Worm (Caenorhabditis elegans) whole organism, L2 larva: ENCODE results near the gene C50E3.5.
A peak's percentile ranks its signal among the peaks of the same experiment; 100 is the strongest.

Experiments used
- C34F6.9 ChIP-seq: fragments of 150-350 bp; optimal IDR thresholded peaks from 2 replicates; lab custom pipeline; 2014; ENCODE audit warnings: missing biosample characterization, missing genetic modification characterization
- F13H6.1 ChIP-seq: sonication (generic microtip); optimal IDR thresholded peaks from 2 replicates; lab custom pipeline; 2016; ENCODE audit warnings: missing genetic modification characterization, missing compliant biosample characterization
- R02D3.7 ChIP-seq: fragments of 150-350 bp; optimal IDR thresholded peaks from 2 replicates; lab custom pipeline; 2014; ENCODE audit warnings: missing biosample characterization, missing genetic modification characterization
- Y55F3AM.14 ChIP-seq: fragments of 200-800 bp; sonication (Bioruptor generic); optimal IDR thresholded peaks from 2 replicates; lab custom pipeline; 2018; ENCODE audit warnings: mild to moderate bottlenecking, missing genetic modification characterization, missing compliant biosample characterization
- ZK546.5 ChIP-seq: sonication (generic microtip); optimal IDR thresholded peaks from 2 replicates; lab custom pipeline; 2017; ENCODE audit warnings: missing biosample characterization, missing genetic modification characterization
- aly-2 ChIP-seq: fragments of 150-350 bp; optimal IDR thresholded peaks from 2 replicates; lab custom pipeline; 2014; ENCODE audit warnings: missing biosample characterization, missing genetic modification characterization
- ama-1 ChIP-seq: fragments of 150-350 bp; optimal IDR thresholded peaks from 2 replicates; lab custom pipeline; 2018; ENCODE audit warnings: inconsistent platforms
- blmp-1 ChIP-seq: sonication (generic microtip); optimal IDR thresholded peaks from 2 replicates; lab custom pipeline; 2017; ENCODE audit warnings: missing genetic modification characterization, mild to moderate bottlenecking, missing compliant biosample characterization, antibody characterized with exemption, moderate library complexity; ENCODE audit not compliant: insufficient read depth
- ceh-16 ChIP-seq: fragments of 150-350 bp; optimal IDR thresholded peaks from 2 replicates; lab custom pipeline; 2014; ENCODE audit warnings: missing biosample characterization, missing genetic modification characterization
- dmd-4 ChIP-seq: sonication (generic microtip); optimal IDR thresholded peaks from 2 replicates; lab custom pipeline; 2017; ENCODE audit warnings: missing biosample characterization, missing genetic modification characterization
- elt-3 ChIP-seq: sonication (generic microtip); optimal IDR thresholded peaks from 2 replicates; lab custom pipeline; 2017; ENCODE audit warnings: missing biosample characterization, missing genetic modification characterization
- gmeb-1 ChIP-seq: fragments of 150-350 bp; optimal IDR thresholded peaks from 2 replicates; lab custom pipeline; 2014; ENCODE audit warnings: missing biosample characterization, missing genetic modification characterization
- lin-11 ChIP-seq: fragments of 150-350 bp; sonication (generic microtip); optimal IDR thresholded peaks from 2 replicates; lab custom pipeline; 2014; ENCODE audit warnings: missing biosample characterization, missing genetic modification characterization, inconsistent platforms, mixed read lengths
- lin-13 ChIP-seq: fragments of 150-350 bp; optimal IDR thresholded peaks from 2 replicates; lab custom pipeline; 2014; ENCODE audit warnings: missing biosample characterization, missing genetic modification reagents, missing genetic modification characterization
- lin-39 ChIP-seq: fragments of 150-350 bp; optimal IDR thresholded peaks from 2 replicates; lab custom pipeline; 2014; ENCODE audit warnings: missing biosample characterization, missing genetic modification reagents, missing genetic modification characterization
- lsy-2 ChIP-seq, 2 experiments: fragments of 150-350 bp in 1 of 2; sonication (generic microtip) in 1 of 2; optimal IDR thresholded peaks; 2 replicates each; lab custom pipeline; 2014 to 2017; ENCODE audit warnings: missing biosample characterization in 2 of 2, missing genetic modification characterization in 2 of 2
- mab-5 ChIP-seq: fragments of 150-350 bp; optimal IDR thresholded peaks from 2 replicates; lab custom pipeline; 2014; ENCODE audit warnings: missing biosample characterization, missing genetic modification characterization
- mbf-1 ChIP-seq: sonication (generic microtip); optimal IDR thresholded peaks from 2 replicates; lab custom pipeline; 2017; ENCODE audit warnings: missing biosample characterization, missing genetic modification characterization
- mdl-1 ChIP-seq, 2 experiments: fragments of 150-350 bp in 1 of 2; sonication (generic microtip) in 1 of 2; optimal IDR thresholded peaks; 2 replicates each; lab custom pipeline; 2017; ENCODE audit warnings: missing biosample characterization in 2 of 2, missing genetic modification characterization in 2 of 2
- nhr-10 ChIP-seq: sonication (generic microtip); optimal IDR thresholded peaks from 2 replicates; lab custom pipeline; 2017; ENCODE audit warnings: missing biosample characterization, missing genetic modification characterization
- nhr-12 ChIP-seq: fragments of 150-350 bp; optimal IDR thresholded peaks from 2 replicates; lab custom pipeline; 2014; ENCODE audit warnings: missing biosample characterization, missing genetic modification characterization
- nhr-129 ChIP-seq: fragments of 150-350 bp; optimal IDR thresholded peaks from 2 replicates; lab custom pipeline; 2014; ENCODE audit warnings: missing biosample characterization, missing genetic modification characterization
- nhr-237 ChIP-seq: fragments of 150-350 bp; optimal IDR thresholded peaks from 2 replicates; lab custom pipeline; 2014; ENCODE audit warnings: missing biosample characterization, missing genetic modification characterization
- nhr-25 ChIP-seq: fragments of 150-350 bp; sonication (generic microtip); optimal IDR thresholded peaks from 3 replicates; lab custom pipeline; 2014; ENCODE audit warnings: missing biosample characterization, missing genetic modification characterization
- nhr-6 ChIP-seq: fragments of 150-350 bp; optimal IDR thresholded peaks from 2 replicates; lab custom pipeline; 2014; ENCODE audit warnings: missing biosample characterization, missing genetic modification characterization
- sem-4 ChIP-seq: fragments of 150-350 bp; optimal IDR thresholded peaks from 2 replicates; lab custom pipeline; 2014; ENCODE audit warnings: missing biosample characterization, missing genetic modification reagents, missing genetic modification characterization
- sma-3 ChIP-seq: sonication (generic microtip); optimal IDR thresholded peaks from 2 replicates; lab custom pipeline; 2016; ENCODE audit warnings: missing genetic modification reagents, missing genetic modification characterization, missing compliant biosample characterization
- sma-9 ChIP-seq, 2 experiments: fragments of 150-350 bp in 1 of 2; sonication (generic microtip) in 1 of 2; optimal IDR thresholded peaks; 2 replicates each; lab custom pipeline; 2014 to 2016; ENCODE audit warnings: missing genetic modification characterization in 2 of 2, mild to moderate bottlenecking in 1 of 2, missing biosample characterization in 1 of 2, missing compliant biosample characterization in 1 of 2, missing genetic modification reagents in 1 of 2, moderate library complexity in 1 of 2
- unc-39 ChIP-seq: fragments of 150-350 bp; optimal IDR thresholded peaks from 2 replicates; lab custom pipeline; 2014; ENCODE audit warnings: missing biosample characterization, missing genetic modification characterization
- unc-55 ChIP-seq: fragments of 150-350 bp; sonication (generic microtip); optimal IDR thresholded peaks from 3 replicates; lab custom pipeline; 2014; ENCODE audit warnings: missing biosample characterization, missing genetic modification reagents, missing genetic modification characterization
- zag-1 ChIP-seq: fragments of 150-350 bp; optimal IDR thresholded peaks from 2 replicates; lab custom pipeline; 2014; ENCODE audit warnings: missing biosample characterization, missing genetic modification characterization
- ztf-11 ChIP-seq: sonication (generic microtip); optimal IDR thresholded peaks from 2 replicates; lab custom pipeline; 2017; ENCODE audit warnings: missing biosample characterization, missing genetic modification characterization
- ztf-4 ChIP-seq: fragments of 150-350 bp; optimal IDR thresholded peaks from 2 replicates; lab custom pipeline; 2014; ENCODE audit warnings: missing biosample characterization, missing genetic modification characterization

C50E3.5 gene

ce11 chrV:7547479-7547878 lies 40.3 kb upstream of the C50E3.5 start, which contains the start of gene ftn-1:
ftn-1 (minus strand) TSS chrV:7547579.
- no peak for TF ChIP-seq mdl-1 (tag; optimal IDR thresholded peaks at IDR 0.05; lab: Kevin White, UChicago)
- TF ChIP-seq lin-13 = no peak
- TF ChIP-seq sma-9 (GFP tag; optimal IDR thresholded peaks at IDR 0.05; lab: Kevin White, UChicago) = no peak
- TF ChIP-seq sma-9 (tag; optimal IDR thresholded peaks at IDR 0.05; lab: Kevin White, UChicago) = no peak
- no peak for TF ChIP-seq blmp-1 (tag; lab: Kevin White, UChicago)
- no peak for TF ChIP-seq ceh-16
- TF ChIP-seq nhr-237 (tag; lab: Kevin White, UChicago) = no peak
- TF ChIP-seq nhr-10 (tag; lab: Kevin White, UChicago) = no peak
- no peak for TF ChIP-seq dmd-4 (tag; lab: Kevin White, UChicago)
- TF ChIP-seq lsy-2 (tag; optimal IDR thresholded peaks at IDR 0.05; lab: Kevin White, UChicago) = no peak
- no peak for TF ChIP-seq mbf-1
- no peak for TF ChIP-seq nhr-12
- TF ChIP-seq unc-39 = no peak
- no peak for TF ChIP-seq unc-55 (GFP tag; lab: Kevin White, UChicago)
- TF ChIP-seq zag-1 (tag; lab: Kevin White, UChicago) = no peak
- TF ChIP-seq ZK546.5 = no peak
- no peak for TF ChIP-seq nhr-129 (tag; lab: Kevin White, UChicago)
- no peak for TF ChIP-seq lin-11

- TF ChIP-seq unc-55 (GFP tag; lab: Kevin White, UChicago) (no peak), sma-9 (GFP tag; optimal IDR thresholded peaks at IDR 0.05; lab: Kevin White, UChicago) (peak; percentile 52), sma-9 (tag; optimal IDR thresholded peaks at IDR 0.05; lab: Kevin White, UChicago) (no peak)
Observed at ce11 chrV:7548017-7548416, 39.8 kb upstream of the C50E3.5 start.

- TF ChIP-seq mab-5 = no peak
- TF ChIP-seq, all 48 proteins: peak for 0
Observed at ce11 chrV:7551821-7552220, 36.0 kb upstream of the C50E3.5 start, which contains the start of gene F19F10.3. F19F10.3 (plus strand) TSS chrV:7552121.

- no peak for TF ChIP-seq ztf-4 (tag; lab: Kevin White, UChicago)
- no peak for TF ChIP-seq lin-39 (tag; lab: Kevin White, UChicago)
- no peak for TF ChIP-seq F13H6.1 (tag; lab: Kevin White, UChicago)
- no peak for TF ChIP-seq nhr-12
- TF ChIP-seq ama-1 (lab: Kevin White, UChicago) = no peak
- TF ChIP-seq aly-2 (tag; lab: Kevin White, UChicago) = no peak
- no peak for TF ChIP-seq sem-4 (tag; lab: Kevin White, UChicago)
- no peak for TF ChIP-seq nhr-25 (tag; lab: Kevin White, UChicago)
- TF ChIP-seq nhr-10 (tag; lab: Kevin White, UChicago) = no peak
- no peak for TF ChIP-seq unc-39
Observed at ce11 chrV:7553873-7554362, 33.9 kb upstream of the C50E3.5 start, which contains the start of gene ttr-10. ttr-10 (minus strand) TSS chrV:7553923.

ce11 chrV:7555875-7556274 lies 31.9 kb upstream of the C50E3.5 start:
- no peak for TF ChIP-seq R02D3.7
- no peak for TF ChIP-seq gmeb-1 (tag; lab: Kevin White, UChicago)
- no peak for TF ChIP-seq sma-3 (GFP tag; lab: Kevin White, UChicago)
- TF ChIP-seq nhr-25 (tag; lab: Kevin White, UChicago) = no peak
- no peak for TF ChIP-seq mbf-1
- no peak for TF ChIP-seq blmp-1 (tag; lab: Kevin White, UChicago)
- no peak for TF ChIP-seq elt-3 (tag; lab: Kevin White, UChicago)
- no peak for TF ChIP-seq lin-13
- no peak for TF ChIP-seq nhr-6 (tag; lab: Kevin White, UChicago)

- TF ChIP-seq ztf-11 (tag; lab: Kevin White, UChicago) (no peak), C34F6.9 (no peak), Y55F3AM.14 (GFP tag; lab: Kevin White, UChicago) (no peak), mdl-1 (tag; optimal IDR thresholded peaks at IDR 0.05; lab: Kevin White, UChicago) (no peak)
Observed at ce11 chrV:7558693-7559092, 29.1 kb upstream of the C50E3.5 start, which contains the start of gene ets-7. ets-7 (minus strand) TSS chrV:7558793.
